Fruit fly (Drosophila melanogaster) whole organism, wandering third instar larva: ENCODE results near the gene CG6276.

ENCODE experiments used
- Abd-B ChIP-seq: fragments of >200 bp; optimal IDR thresholded peaks from 2 replicates; lab custom pipeline; 2017; ENCODE audit warnings: missing biosample characterization, missing genetic modification characterization
- CG32264 ChIP-seq: fragments of 200-800 bp; sonication (Bioruptor generic); optimal IDR thresholded peaks from 2 replicates; lab custom pipeline; 2016; ENCODE audit warnings: missing biosample characterization, missing genetic modification characterization
- CG9705 ChIP-seq: fragments of 200-800 bp; sonication (Bioruptor generic); optimal IDR thresholded peaks from 2 replicates; lab custom pipeline; 2018; ENCODE audit warnings: missing biosample characterization, mild to moderate bottlenecking, missing genetic modification characterization
- CrebA ChIP-seq: fragments of 200-800 bp; sonication (Bioruptor generic); optimal IDR thresholded peaks from 2 replicates; lab custom pipeline; 2016; ENCODE audit warnings: missing biosample characterization, mild to moderate bottlenecking, missing genetic modification characterization, borderline replicate concordance
- Dfd ChIP-seq: fragments of >200 bp; optimal IDR thresholded peaks from 2 replicates; lab custom pipeline; 2017; ENCODE audit warnings: missing biosample characterization, missing genetic modification characterization
- Dif ChIP-seq: fragments of 200-275, 200-300 bp; sonication (Bioruptor generic); optimal IDR thresholded peaks from 2 replicates; lab custom pipeline; 2018; ENCODE audit warnings: missing biosample characterization, missing genetic modification characterization; ENCODE audit not compliant: partially characterized antibody
- GATAd ChIP-seq: sonication (Bioruptor generic); optimal IDR thresholded peaks from 2 replicates; lab custom pipeline; 2016; ENCODE audit warnings: missing biosample characterization, missing genetic modification characterization
- HLH106 ChIP-seq: fragments of 200-800 bp; optimal IDR thresholded peaks from 3 replicates; lab custom pipeline; 2019; ENCODE audit warnings: missing biosample characterization, mild to moderate bottlenecking, missing genetic modification characterization, moderate library complexity
- Hnf4 ChIP-seq: fragments of 200-800 bp; sonication (Bioruptor generic); optimal IDR thresholded peaks from 2 replicates; lab custom pipeline; 2016; ENCODE audit warnings: missing biosample characterization, mild to moderate bottlenecking, missing genetic modification characterization
- Hr78 ChIP-seq: fragments of >200 bp; optimal IDR thresholded peaks from 2 replicates; lab custom pipeline; 2017; ENCODE audit warnings: missing biosample characterization, missing genetic modification characterization
- Hr83 ChIP-seq: fragments of 200-300 bp; sonication (Bioruptor generic); optimal IDR thresholded peaks from 2 replicates; lab custom pipeline; 2016; ENCODE audit warnings: missing biosample characterization, mild to moderate bottlenecking, missing genetic modification characterization, moderate library complexity; ENCODE audit not compliant: poor library complexity, severe bottlenecking
- Jra ChIP-seq: sonication (Bioruptor generic); optimal IDR thresholded peaks from 2 replicates; lab custom pipeline; 2016; ENCODE audit warnings: missing biosample characterization, missing genetic modification characterization
- Mio ChIP-seq: sonication (Bioruptor generic); optimal IDR thresholded peaks from 2 replicates; lab custom pipeline; 2016; ENCODE audit warnings: missing biosample characterization, missing genetic modification characterization
- Myc ChIP-seq: fragments of >200 bp; optimal IDR thresholded peaks from 2 replicates; lab custom pipeline; 2017
- N ChIP-seq: fragments of >200 bp; optimal IDR thresholded peaks from 2 replicates; lab custom pipeline; 2018; ENCODE audit warnings: missing biosample characterization, missing external identifiers, missing genetic modification characterization
- OdsH ChIP-seq: fragments of 200-800 bp; sonication (Bioruptor generic); optimal IDR thresholded peaks from 2 replicates; lab custom pipeline; 2016; ENCODE audit warnings: missing biosample characterization, mild to moderate bottlenecking, missing genetic modification characterization
- Rel ChIP-seq, 2 experiments: fragments of 200-800 bp; sonication (Bioruptor generic) in 1 of 2; optimal IDR thresholded peaks; 2 replicates in 1 of 2; 3 replicates in 1 of 2; lab custom pipeline; 2016 to 2019; ENCODE audit warnings: mild to moderate bottlenecking in 2 of 2, missing biosample characterization in 2 of 2, missing genetic modification characterization in 2 of 2, moderate library complexity in 1 of 2
- Sp1 ChIP-seq: fragments of 200-800 bp; sonication (Bioruptor generic); optimal IDR thresholded peaks from 3 replicates; lab custom pipeline; 2019; ENCODE audit warnings: missing biosample characterization, mild to moderate bottlenecking, missing genetic modification characterization, moderate library complexity
- Vsx2 ChIP-seq: fragments of 200-300, 225-300 bp; sonication (Bioruptor generic); optimal IDR thresholded peaks from 2 replicates; lab custom pipeline; 2018; ENCODE audit warnings: missing biosample characterization, missing genetic modification characterization; ENCODE audit not compliant: partially characterized antibody
- br ChIP-seq: fragments of 200-800 bp; sonication (Bioruptor generic); optimal IDR thresholded peaks from 2 replicates; lab custom pipeline; 2016; ENCODE audit warnings: missing biosample characterization, missing genetic modification characterization
- brk ChIP-seq: fragments of 200-800 bp; sonication (Bioruptor generic); optimal IDR thresholded peaks from 2 replicates; lab custom pipeline; 2016; ENCODE audit warnings: missing biosample characterization, mild to moderate bottlenecking, missing genetic modification characterization
- dl ChIP-seq, 2 experiments: fragments of 175-275, 200-275 bp in 1 of 2; fragments of 200-275 bp in 1 of 2; sonication (Bioruptor generic); optimal IDR thresholded peaks; lab custom pipeline; 2018; ENCODE audit warnings: mild to moderate bottlenecking in 2 of 2, missing biosample characterization in 2 of 2, missing genetic modification characterization in 2 of 2, moderate library complexity in 2 of 2; ENCODE audit not compliant: partially characterized antibody in 2 of 2, insufficient read depth in 1 of 2
- dmrt93B ChIP-seq: fragments of 200-800 bp; sonication (Bioruptor generic); optimal IDR thresholded peaks from 2 replicates; lab custom pipeline; 2018; ENCODE audit warnings: missing biosample characterization, mild to moderate bottlenecking, missing genetic modification characterization
- dsf ChIP-seq: sonication (Bioruptor generic); optimal IDR thresholded peaks from 2 replicates; lab custom pipeline; 2016; ENCODE audit warnings: missing biosample characterization, missing genetic modification characterization, borderline replicate concordance
- ey ChIP-seq: fragments of 200-800 bp; sonication (Bioruptor generic); optimal IDR thresholded peaks from 2 replicates; lab custom pipeline; 2016; ENCODE audit warnings: missing biosample characterization, missing genetic modification characterization
- foxo ChIP-seq, 2 experiments: fragments of 200-800 bp; sonication (Bioruptor generic); optimal IDR thresholded peaks; 2 replicates in 1 of 2; 3 replicates in 1 of 2; lab custom pipeline; 2016 to 2017; ENCODE audit warnings: missing biosample characterization in 2 of 2, missing genetic modification characterization in 2 of 2
- fru ChIP-seq: fragments of 200-800 bp; sonication (Bioruptor generic); optimal IDR thresholded peaks from 3 replicates; lab custom pipeline; 2016; ENCODE audit warnings: missing biosample characterization, mild to moderate bottlenecking, missing genetic modification characterization
- h ChIP-seq: fragments of 200-800 bp; sonication (Bioruptor generic); optimal IDR thresholded peaks from 3 replicates; lab custom pipeline; 2016; ENCODE audit warnings: missing biosample characterization, mild to moderate bottlenecking, missing genetic modification characterization
- jim ChIP-seq: fragments of 175-275, 200-325 bp; sonication (Bioruptor generic); optimal IDR thresholded peaks from 2 replicates; lab custom pipeline; 2016; ENCODE audit warnings: missing biosample characterization, mild to moderate bottlenecking, missing genetic modification characterization
- lola ChIP-seq: fragments of >200 bp; optimal IDR thresholded peaks from 2 replicates; lab custom pipeline; 2017; ENCODE audit warnings: missing biosample characterization, missing genetic modification characterization
- pan ChIP-seq: fragments of >200 bp; optimal IDR thresholded peaks from 2 replicates; lab custom pipeline; 2017
- psq ChIP-seq: fragments of 200-800 bp; sonication (Bioruptor generic); optimal IDR thresholded peaks from 3 replicates; lab custom pipeline; 2017; ENCODE audit warnings: missing biosample characterization, mild to moderate bottlenecking, missing genetic modification characterization, moderate library complexity
- rgr ChIP-seq: fragments of 200-800 bp; sonication (Bioruptor generic); optimal IDR thresholded peaks from 3 replicates; lab custom pipeline; 2016; ENCODE audit warnings: missing biosample characterization, mild to moderate bottlenecking, missing genetic modification characterization
- sage ChIP-seq: fragments of 200-800 bp; sonication (Bioruptor generic); optimal IDR thresholded peaks from 2 replicates; lab custom pipeline; 2016; ENCODE audit warnings: missing biosample characterization, mild to moderate bottlenecking, missing genetic modification characterization
- sv ChIP-seq: fragments of 200-800 bp; sonication (Bioruptor generic); optimal IDR thresholded peaks from 3 replicates; lab custom pipeline; 2016; ENCODE audit warnings: missing biosample characterization, missing genetic modification characterization
- tai ChIP-seq: sonication (Bioruptor generic); optimal IDR thresholded peaks from 2 replicates; lab custom pipeline; 2016; ENCODE audit warnings: missing biosample characterization, missing genetic modification characterization
- usp ChIP-seq: fragments of >200 bp; optimal IDR thresholded peaks from 2 replicates; lab custom pipeline; 2017; ENCODE audit warnings: missing biosample characterization, missing genetic modification characterization
- woc ChIP-seq: sonication (Bioruptor generic); optimal IDR thresholded peaks from 2 replicates; lab custom pipeline; 2016; ENCODE audit warnings: missing biosample characterization, mild to moderate bottlenecking, missing genetic modification characterization

Gene CG6276

DNA sequence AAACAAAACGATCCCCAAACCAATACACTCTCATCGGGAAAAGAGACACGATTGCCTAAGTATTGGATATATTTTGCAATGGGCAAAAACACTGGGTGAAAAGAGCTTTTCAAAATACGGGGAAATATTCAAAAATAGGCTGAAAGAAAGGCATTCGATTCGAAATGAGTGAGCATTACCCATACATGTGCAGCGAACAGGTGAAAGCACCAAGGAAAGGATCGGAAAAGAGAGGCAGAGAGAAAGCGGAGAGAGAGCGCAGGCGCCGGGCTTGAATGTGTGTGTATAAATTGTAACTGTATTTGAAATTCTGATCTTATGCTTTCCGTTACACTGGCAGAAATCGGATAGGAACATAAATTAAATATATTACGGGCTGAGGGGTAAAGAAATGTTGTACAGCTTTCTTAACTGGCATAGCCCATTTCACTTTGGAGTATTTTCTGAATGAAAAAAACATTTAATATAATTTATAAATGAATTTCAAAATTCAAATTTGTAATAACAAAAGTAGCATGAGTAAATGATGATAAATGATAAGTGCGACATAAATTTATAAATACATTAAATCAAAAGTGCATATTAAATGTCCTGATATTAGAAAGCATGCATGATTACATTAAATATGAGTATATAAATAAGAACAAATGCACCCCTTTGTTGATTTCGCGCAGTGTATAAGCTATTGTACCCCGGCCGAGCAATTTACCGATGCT is 39.1 kb downstream of the CG6276 start (continued):
- TF ChIP-seq OdsH (GFP tag; lab: Kevin White, UChicago) (peak; percentile 60), dl (GFP tag; optimal IDR thresholded peaks at IDR 0.05; lab: Kevin White, UChicago; ENCODE audit: insufficient read depth in 1 of 2, partially characterized antibody in 2 of 2) (no peak), h (GFP tag; lab: Kevin White, UChicago) (peak; percentile 45), psq (GFP tag; lab: Kevin White, UChicago) (peak; percentile 56), fru (GFP tag; lab: Kevin White, UChicago) (peak; percentile 65), Hr83 (GFP tag; lab: Kevin White, UChicago) (no peak), tai (no peak), CG32264 (GFP tag; lab: Kevin White, UChicago) (no peak)
- TF ChIP-seq, all 38 proteins: peak for 15

- TF ChIP-seq rgr (peak; percentile 60), Hr83 (GFP tag; lab: Kevin White, UChicago) (no peak), CG9705 (GFP tag; lab: Kevin White, UChicago) (no peak), Dfd (no peak), Hnf4 (peak; percentile 5), N (no peak), Rel (GFP tag; optimal IDR thresholded peaks at IDR 0.05; lab: Kevin White, UChicago) (no peak), Rel (tag; optimal IDR thresholded peaks at IDR 0.05; lab: Kevin White, UChicago) (peak; percentile 1)
Measured at dm6 chr3R:15277926-15278869, 41.7 kb downstream of the CG6276 start, which contains the start of the genes MRG15 and Tm1. Gene MRG15 (minus strand): TSS chr3R:15278109. Gene Tm1 (plus strand): TSS chr3R:15278220.

dm6 chr3R:15275158-15275623 is 44.7 kb downstream of the CG6276 start, which contains the start of the genes Cp190 and CG4338:
Gene Cp190 (minus strand): TSS chr3R:15275241.
Gene CG4338 (plus strand): TSS chr3R:15275522.
- TF ChIP-seq dl (GFP tag; optimal IDR thresholded peaks at IDR 0.05; lab: Kevin White, UChicago; ENCODE audit: insufficient read depth in 1 of 2, partially characterized antibody in 2 of 2) (no peak), pan (no peak), Myc (peak; percentile 34), Vsx2 (GFP tag; lab: Kevin White, UChicago) (no peak), Sp1 (GFP tag; lab: Kevin White, UChicago) (peak; percentile 99), Mio (GFP tag; lab: Kevin White, UChicago) (peak; percentile 48), Dif (GFP tag; lab: Kevin White, UChicago) (no peak), CG9705 (GFP tag; lab: Kevin White, UChicago) (peak; percentile 98), h (GFP tag; lab: Kevin White, UChicago) (peak; percentile 97), Hr78 (GFP tag; lab: Kevin White, UChicago) (no peak), woc (GFP tag; lab: Kevin White, UChicago) (peak; percentile 97), OdsH (GFP tag; lab: Kevin White, UChicago) (peak; percentile 96), Dfd (no peak), Rel (GFP tag; optimal IDR thresholded peaks at IDR 0.05; lab: Kevin White, UChicago) (peak; percentile 78), Rel (tag; optimal IDR thresholded peaks at IDR 0.05; lab: Kevin White, UChicago) (peak; percentile 92), tai (no peak), ey (peak; percentile 95), psq (GFP tag; lab: Kevin White, UChicago) (peak; percentile 95), HLH106 (tag; lab: Kevin White, UChicago) (peak; percentile 99), Hnf4 (no peak), GATAd (no peak), fru (GFP tag; lab: Kevin White, UChicago) (peak; percentile 96), sage (no peak), sv (peak; percentile 92), brk (no peak), dsf (GFP tag; lab: Kevin White, UChicago) (peak; percentile 90), jim (no peak), CrebA (no peak), lola (GFP tag; lab: Kevin White, UChicago) (no peak), CG32264 (GFP tag; lab: Kevin White, UChicago) (peak; percentile 85), rgr (peak; percentile 98), Hr83 (GFP tag; lab: Kevin White, UChicago) (peak; percentile 69), Jra (GFP tag; lab: Kevin White, UChicago) (peak; percentile 80), Abd-B (GFP tag; lab: Kevin White, UChicago) (no peak), dmrt93B (GFP tag; lab: Kevin White, UChicago) (peak; percentile 97), usp (no peak), N (no peak), foxo (GFP tag; optimal IDR thresholded peaks at IDR 0.05; lab: Kevin White, UChicago) (peak; percentile 64 to 98), br (GFP tag; lab: Kevin White, UChicago) (peak; percentile 94)
